Fruit fly (Drosophila melanogaster) whole organism, embryonic: ENCODE measurements around the gene IntS6.

Experiments used
- CG10654 ChIP-seq: fragments of 200-800 bp; sonication (Bioruptor generic); optimal IDR thresholded peaks from 2 replicates; lab custom pipeline; 2016; ENCODE audit warnings: missing biosample characterization, missing genetic modification characterization
- CG13424 ChIP-seq: fragments of 200-800 bp; sonication (Bioruptor generic); optimal IDR thresholded peaks from 2 replicates; lab custom pipeline; 2019; ENCODE audit warnings: missing biosample characterization, mild to moderate bottlenecking, missing genetic modification characterization, moderate library complexity
- CG13775 ChIP-seq: fragments of 200-800 bp; sonication (Bioruptor generic); optimal IDR thresholded peaks from 3 replicates; lab custom pipeline; 2017; ENCODE audit warnings: missing biosample characterization, mild to moderate bottlenecking, missing genetic modification characterization
- CG16779 ChIP-seq: fragments of 200-800 bp; sonication (Bioruptor generic); IDR thresholded peaks from 2 replicates; pipeline ENCODE4 v1.3.6; 2022; ENCODE audit warnings: missing biosample characterization, missing genetic modification characterization
- CG2129 ChIP-seq: fragments of 200-800 bp; sonication (Bioruptor generic); IDR thresholded peaks from 2 replicates; pipeline ENCODE4 v1.3.6; 2022; ENCODE audit warnings: missing biosample characterization, missing genetic modification characterization; ENCODE audit not compliant: partially characterized antibody
- CG2678 ChIP-seq: fragments of 200-800 bp; sonication (Bioruptor generic); optimal IDR thresholded peaks from 3 replicates; lab custom pipeline; 2019; ENCODE audit warnings: missing biosample characterization, mild to moderate bottlenecking, missing genetic modification characterization, moderate library complexity
- CG31441 ChIP-seq: fragments of 200-800 bp; sonication (Bioruptor generic); IDR thresholded peaks from 2 replicates; pipeline ENCODE4 v1.3.6; 2022; ENCODE audit warnings: missing biosample characterization, missing genetic modification characterization
- CG7987 ChIP-seq: fragments of 200-800 bp; sonication (Bioruptor generic); optimal IDR thresholded peaks from 2 replicates; lab custom pipeline; 2018; ENCODE audit warnings: missing biosample characterization, mild to moderate bottlenecking, missing genetic modification characterization, moderate library complexity
- CG8359 ChIP-seq: fragments of 200-800 bp; sonication (Bioruptor generic); optimal IDR thresholded peaks from 2 replicates; lab custom pipeline; 2017; ENCODE audit warnings: missing biosample characterization, mild to moderate bottlenecking, missing genetic modification characterization, borderline replicate concordance
- CG8478 ChIP-seq: fragments of >200 bp; optimal IDR thresholded peaks from 2 replicates; lab custom pipeline; 2018
- CG8944 ChIP-seq: fragments of 200-800 bp; sonication (Bioruptor generic); optimal IDR thresholded peaks from 3 replicates; lab custom pipeline; 2016; ENCODE audit warnings: missing biosample characterization, missing genetic modification characterization
- CG9609 ChIP-seq: fragments of 200-800 bp; sonication (Bioruptor generic); optimal IDR thresholded peaks from 3 replicates; lab custom pipeline; 2016; ENCODE audit warnings: missing biosample characterization, missing genetic modification characterization
- Chrac-16 ChIP-seq: fragments of 200-800 bp; sonication (Bioruptor generic); optimal IDR thresholded peaks from 3 replicates; lab custom pipeline; 2016; ENCODE audit warnings: missing biosample characterization, missing genetic modification characterization
- CoRest ChIP-seq: fragments of 200-800 bp; sonication (Bioruptor generic); optimal IDR thresholded peaks from 3 replicates; lab custom pipeline; 2018; ENCODE audit warnings: missing biosample characterization, mild to moderate bottlenecking, missing genetic modification characterization, moderate library complexity
- D19B ChIP-seq: fragments of 200-800 bp; sonication (Bioruptor generic); optimal IDR thresholded peaks from 2 replicates; lab custom pipeline; 2017; ENCODE audit warnings: missing biosample characterization, mild to moderate bottlenecking, missing genetic modification characterization
- E2f1 ChIP-seq: fragments of 200-800 bp; sonication (Bioruptor generic); IDR thresholded peaks from 2 replicates; pipeline ENCODE4 v1.3.6; 2022; ENCODE audit warnings: missing biosample characterization, missing genetic modification characterization
- E2f2 ChIP-seq: fragments of 200-800 bp; sonication (Bioruptor generic); IDR thresholded peaks from 2 replicates; pipeline ENCODE4 v1.3.6; 2022; ENCODE audit warnings: missing biosample characterization, missing genetic modification characterization
- ERR ChIP-seq: fragments of 200-800 bp; sonication (Bioruptor generic); optimal IDR thresholded peaks from 2 replicates; lab custom pipeline; 2016; ENCODE audit warnings: missing biosample characterization, missing genetic modification characterization
- Elba2 ChIP-seq: fragments of 200-800 bp; sonication (Bioruptor generic); optimal IDR thresholded peaks from 3 replicates; lab custom pipeline; 2016; ENCODE audit warnings: missing biosample characterization, missing genetic modification characterization
- Ets97D ChIP-seq: fragments of 200-800 bp; sonication (Bioruptor generic); optimal IDR thresholded peaks from 3 replicates; lab custom pipeline; 2016; ENCODE audit warnings: missing biosample characterization, missing genetic modification characterization
- Gsc ChIP-seq: fragments of 200-800 bp; sonication (Bioruptor generic); IDR thresholded peaks from 2 replicates; pipeline ENCODE4 v1.3.6; 2022; ENCODE audit warnings: missing biosample characterization, missing genetic modification characterization
- HLHmδ ChIP-seq: fragments of 200-800 bp; sonication (Bioruptor generic); optimal IDR thresholded peaks from 2 replicates; lab custom pipeline; 2018; ENCODE audit warnings: missing biosample characterization, mild to moderate bottlenecking, missing genetic modification characterization, moderate library complexity
- Jarid2 ChIP-seq: fragments of 200-800 bp; sonication (Bioruptor generic); optimal IDR thresholded peaks from 3 replicates; lab custom pipeline; 2017; ENCODE audit warnings: mild to moderate bottlenecking, missing biosample characterization, missing genetic modification reagents, missing genetic modification characterization
- MBD-R2 ChIP-seq: fragments of 200-800 bp; sonication (Bioruptor generic); IDR thresholded peaks from 2 replicates; pipeline ENCODE4 v1.3.6; 2022; ENCODE audit warnings: missing biosample characterization, missing genetic modification characterization
- Max ChIP-seq: fragments of 200-800 bp; sonication (Bioruptor generic); optimal IDR thresholded peaks from 2 replicates; lab custom pipeline; 2016; ENCODE audit warnings: missing biosample characterization, mild to moderate bottlenecking, missing genetic modification characterization
- Optix ChIP-seq: fragments of 200-800 bp; sonication (Bioruptor generic); IDR thresholded peaks from 3 replicates; pipeline ENCODE4 v1.3.6; 2022; ENCODE audit warnings: missing biosample characterization, missing genetic modification characterization
- Six4 ChIP-seq: fragments of 200-800 bp; sonication (Bioruptor generic); optimal IDR thresholded peaks from 2 replicates; lab custom pipeline; 2016; ENCODE audit warnings: missing biosample characterization, missing genetic modification characterization
- Sox102F ChIP-seq: fragments of 200-800 bp; sonication (Bioruptor generic); optimal IDR thresholded peaks from 2 replicates; lab custom pipeline; 2018; ENCODE audit warnings: missing biosample characterization, mild to moderate bottlenecking, missing genetic modification characterization, moderate library complexity
- Xrp1 ChIP-seq: fragments of 200-800 bp; sonication (Bioruptor generic); IDR thresholded peaks from 2 replicates; pipeline ENCODE4 v1.3.6; 2022; ENCODE audit warnings: missing biosample characterization, missing genetic modification characterization
- YL-1 ChIP-seq: fragments of 200-800 bp; sonication (Bioruptor generic); optimal IDR thresholded peaks from 3 replicates; lab custom pipeline; 2017; ENCODE audit warnings: missing biosample characterization, mild to moderate bottlenecking, missing genetic modification characterization
- ac ChIP-seq: fragments of 200-800 bp; sonication (Bioruptor generic); optimal IDR thresholded peaks from 3 replicates; lab custom pipeline; 2017; ENCODE audit warnings: missing biosample characterization, mild to moderate bottlenecking, missing genetic modification characterization
- ase ChIP-seq: fragments of 200-800 bp; sonication (Bioruptor generic); IDR thresholded peaks from 3 replicates; pipeline ENCODE4 v1.3.6; 2022; ENCODE audit warnings: missing biosample characterization, missing genetic modification characterization
- caup ChIP-seq: fragments of 200-800 bp; sonication (Bioruptor generic); optimal IDR thresholded peaks from 3 replicates; lab custom pipeline; 2017; ENCODE audit warnings: missing biosample characterization, mild to moderate bottlenecking, missing genetic modification characterization, moderate library complexity; ENCODE audit not compliant: severe bottlenecking
- cg ChIP-seq: fragments of 200-800 bp; sonication (Bioruptor generic); optimal IDR thresholded peaks from 3 replicates; lab custom pipeline; 2019; ENCODE audit warnings: missing biosample characterization, mild to moderate bottlenecking, missing genetic modification characterization, moderate library complexity
- ems ChIP-seq: fragments of 200-800 bp; sonication (Bioruptor generic); optimal IDR thresholded peaks from 3 replicates; lab custom pipeline; 2016; ENCODE audit warnings: missing biosample characterization, missing genetic modification characterization
- fru ChIP-seq: fragments of >200 bp; optimal IDR thresholded peaks from 2 replicates; lab custom pipeline; 2017
- grau ChIP-seq: fragments of 200-800 bp; optimal IDR thresholded peaks from 3 replicates; lab custom pipeline; 2019; ENCODE audit warnings: missing biosample characterization, mild to moderate bottlenecking, missing genetic modification characterization, moderate library complexity
- her ChIP-seq: fragments of 200-800 bp; sonication (Bioruptor generic); optimal IDR thresholded peaks from 2 replicates; lab custom pipeline; 2016; ENCODE audit warnings: missing biosample characterization, missing genetic modification characterization
- hth ChIP-seq: fragments of >200 bp; optimal IDR thresholded peaks from 2 replicates; lab custom pipeline; 2017; ENCODE audit warnings: inconsistent platforms
- ken ChIP-seq: fragments of 200-800 bp; sonication (Bioruptor generic); IDR thresholded peaks from 3 replicates; pipeline ENCODE4 v1.3.6; 2022; ENCODE audit warnings: missing biosample characterization, missing genetic modification characterization
- onecut ChIP-seq: fragments of 200-800 bp; sonication (Bioruptor generic); IDR thresholded peaks from 2 replicates; pipeline ENCODE4 v1.3.6; 2022; ENCODE audit warnings: missing biosample characterization, missing genetic modification characterization
- pnt ChIP-seq: fragments of 200-800 bp; sonication (Bioruptor generic); optimal IDR thresholded peaks from 3 replicates; lab custom pipeline; 2016; ENCODE audit warnings: missing biosample characterization, missing genetic modification characterization
- slbo ChIP-seq: fragments of 200-800 bp; sonication (Bioruptor generic); IDR thresholded peaks from 2 replicates; pipeline ENCODE4 v1.3.6; 2022; ENCODE audit warnings: missing biosample characterization, missing genetic modification characterization
- tap ChIP-seq: fragments of 200-800 bp; optimal IDR thresholded peaks from 3 replicates; lab custom pipeline; 2019; ENCODE audit warnings: missing biosample characterization, mild to moderate bottlenecking, missing genetic modification characterization, moderate library complexity
- trh ChIP-seq: fragments of 200-800 bp; sonication (Bioruptor generic); optimal IDR thresholded peaks from 2 replicates; lab custom pipeline; 2016; ENCODE audit warnings: missing biosample characterization, missing genetic modification characterization
- twi ChIP-seq: fragments of 200-800 bp; optimal IDR thresholded peaks from 2 replicates; lab custom pipeline; 2019; ENCODE audit warnings: missing biosample characterization, mild to moderate bottlenecking, missing genetic modification characterization, moderate library complexity
- tx ChIP-seq: fragments of 200-800 bp; sonication (Bioruptor generic); optimal IDR thresholded peaks from 2 replicates; lab custom pipeline; 2016; ENCODE audit warnings: missing biosample characterization, missing genetic modification characterization
- unpg ChIP-seq: fragments of 200-800 bp; sonication (Bioruptor generic); optimal IDR thresholded peaks from 3 replicates; lab custom pipeline; 2018; ENCODE audit warnings: missing biosample characterization, mild to moderate bottlenecking, missing genetic modification characterization, moderate library complexity
- wor ChIP-seq: fragments of 200-800 bp; sonication (Bioruptor generic); IDR thresholded peaks from 2 replicates; pipeline ENCODE4 v1.3.6; 2022; ENCODE audit warnings: missing biosample characterization, missing genetic modification characterization
- z ChIP-seq: fragments of 200-800 bp; sonication (Bioruptor generic); IDR thresholded peaks from 3 replicates; pipeline ENCODE4 v1.3.6; 2022; ENCODE audit warnings: missing biosample characterization, missing genetic modification characterization
- zf30C ChIP-seq: fragments of 200-800 bp; sonication (Bioruptor generic); optimal IDR thresholded peaks from 3 replicates; lab custom pipeline; 2018; ENCODE audit warnings: missing biosample characterization, mild to moderate bottlenecking, missing genetic modification characterization
- zfh2 ChIP-seq: fragments of 200-800 bp; sonication (Bioruptor generic); optimal IDR thresholded peaks from 2 replicates; lab custom pipeline; 2016; ENCODE audit warnings: missing biosample characterization, missing genetic modification characterization

IntS6 gene

dm6 chrX:5718476-5719012 is 28.5 kb downstream of the IntS6 start (continued):
- TF ChIP-seq CG31441 (GFP tag; lab: Robert Waterston, UW) (0 out of 2 replicates have a peak, but pooled peaks have one; percentile 35), wor (GFP tag; lab: Robert Waterston, UW) (no peak), Ets97D (GFP tag; lab: Kevin White, UChicago) (no peak), Six4 (no peak), CG8478 (lab: Kevin White, UChicago) (no peak), slbo (GFP tag; lab: Robert Waterston, UW) (peak; percentile 88), grau (peak; percentile 91), Chrac-16 (peak; percentile 37), Gsc (GFP tag; lab: Robert Waterston, UW) (no peak), CoRest (tag; lab: Kevin White, UChicago) (peak; percentile 71), E2f2 (peak; percentile 38; the same call in 1 of the 2 replicates), Optix (GFP tag; lab: Robert Waterston, UW) (peak; percentile 23; the same call in 1 of the 3 replicates), D19B (GFP tag; lab: Kevin White, UChicago) (peak; percentile 50), cg (GFP tag; lab: Kevin White, UChicago) (no peak), CG13424 (tag; lab: Kevin White, UChicago) (peak; percentile 62), tap (peak; percentile 23), CG16779 (GFP tag; lab: Robert Waterston, UW) (no peak), YL-1 (GFP tag; lab: Kevin White, UChicago) (no peak), ERR (GFP tag; lab: Kevin White, UChicago) (no peak), ems (GFP tag; lab: Kevin White, UChicago) (no peak), fru (no peak), caup (peak; percentile 71), Sox102F (peak; percentile 58), z (GFP tag; lab: Robert Waterston, UW) (no peak), CG10654 (GFP tag; lab: Kevin White, UChicago) (no peak), E2f1 (GFP tag; lab: Robert Waterston, UW) (peak; percentile 41; the same call in 1 of the 2 replicates), ac (GFP tag; lab: Kevin White, UChicago) (no peak), zfh2 (GFP tag; lab: Kevin White, UChicago) (no peak), Xrp1 (GFP tag; lab: Robert Waterston, UW) (peak; percentile 41; the same call in 1 of the 2 replicates), HLHmδ (GFP tag; lab: Kevin White, UChicago) (no peak), onecut (no peak), Jarid2 (GFP tag; lab: Kevin White, UChicago) (no peak), unpg (GFP tag; lab: Kevin White, UChicago) (peak; percentile 64), trh (GFP tag; lab: Kevin White, UChicago) (no peak), her (GFP tag; lab: Kevin White, UChicago) (no peak), twi (no peak), tx (GFP tag; lab: Kevin White, UChicago) (no peak), CG13775 (peak; percentile 35), CG2129 (GFP tag; lab: Robert Waterston, UW) (no peak), MBD-R2 (GFP tag; lab: Robert Waterston, UW) (peak; percentile 47; the same call in 1 of the 2 replicates), CG8944 (GFP tag; lab: Kevin White, UChicago) (no peak), zf30C (GFP tag; lab: Kevin White, UChicago) (no peak), CG9609 (no peak), Max (peak; percentile 1), Elba2 (GFP tag; lab: Kevin White, UChicago) (no peak), CG2678 (tag; lab: Kevin White, UChicago) (peak; percentile 85), ken (GFP tag; lab: Robert Waterston, UW) (no peak), hth (no peak), CG7987 (GFP tag; lab: Kevin White, UChicago) (no peak), ase (GFP tag; lab: Robert Waterston, UW) (peak; percentile 16; the same call in 1 of the 3 replicates), CG8359 (no peak), pnt (GFP tag; lab: Kevin White, UChicago) (no peak)
